Fruit fly (Drosophila melanogaster) whole organism, pupa: ENCODE results near the gene CG31871.

ENCODE experiments used
- CG14655 ChIP-seq: fragments of 200-800 bp; sonication (Bioruptor generic); optimal IDR thresholded peaks from 3 replicates; lab custom pipeline; 2017; ENCODE audit warnings: mild to moderate bottlenecking, missing biosample characterization, missing genetic modification reagents, missing genetic modification characterization
- CG32121 ChIP-seq: fragments of 200-800 bp; sonication (Bioruptor generic); IDR thresholded peaks from 2 replicates; pipeline ENCODE4 v1.3.6; 2022; ENCODE audit warnings: missing biosample characterization, missing genetic modification characterization
- CG9948 ChIP-seq: fragments of 200-800 bp; sonication (Bioruptor generic); optimal IDR thresholded peaks from 2 replicates; lab custom pipeline; 2018; ENCODE audit warnings: missing biosample characterization, mild to moderate bottlenecking, missing genetic modification characterization, moderate library complexity
- EcR ChIP-seq: fragments of 200-800 bp; sonication (Bioruptor generic); optimal IDR thresholded peaks from 3 replicates; lab custom pipeline; 2019; ENCODE audit warnings: missing biosample characterization, missing genetic modification characterization, mild to moderate bottlenecking, moderate library complexity, missing genetic modification reagents
- Snoo ChIP-seq: fragments of 200-800 bp; sonication (Bioruptor generic); optimal IDR thresholded peaks from 3 replicates; lab custom pipeline; 2017; ENCODE audit warnings: missing biosample characterization, mild to moderate bottlenecking, missing genetic modification characterization, inconsistent platforms
- gl ChIP-seq: fragments of 200-800 bp; sonication (Bioruptor generic); optimal IDR thresholded peaks from 2 replicates; lab custom pipeline; 2018; ENCODE audit warnings: missing biosample characterization, mild to moderate bottlenecking, missing genetic modification characterization
- rn ChIP-seq: fragments of 200-800 bp; sonication (Bioruptor generic); IDR thresholded peaks from 2 replicates; pipeline ENCODE4 v1.3.6; 2022; ENCODE audit warnings: missing biosample characterization, missing genetic modification characterization

- TF ChIP-seq CG9948 (tag; lab: Kevin White, UChicago) = no peak
- no peak for TF ChIP-seq Snoo (tag; lab: Kevin White, UChicago)
- TF ChIP-seq gl (tag; lab: Kevin White, UChicago) = no peak
- TF ChIP-seq CG14655 (GFP tag; lab: Kevin White, UChicago) = no peak
- TF ChIP-seq EcR (GFP tag; lab: Kevin White, UChicago) = no peak
- no peak for TF ChIP-seq CG32121
- no peak for TF ChIP-seq rn (GFP tag; lab: Robert Waterston, UW)
Observed at dm6 chr2L:10682197-10682596, 20.3 kb downstream of the CG31871 start.
